Worm (Caenorhabditis elegans) whole organism, L1 larva: ENCODE results near the gene aco-2.

Experiments
- C16A3.4 ChIP-seq: fragments of 150-350 bp; optimal IDR thresholded peaks from 2 replicates; lab custom pipeline; 2014; ENCODE audit warnings: missing biosample characterization, missing genetic modification characterization
- C34B4.2 ChIP-seq: sonication (generic microtip); optimal IDR thresholded peaks from 2 replicates; lab custom pipeline; 2017; ENCODE audit warnings: mild to moderate bottlenecking, missing genetic modification characterization, missing compliant biosample characterization
- F16B12.6 ChIP-seq: fragments of 150-350 bp; optimal IDR thresholded peaks from 2 replicates; lab custom pipeline; 2014; ENCODE audit warnings: missing biosample characterization, missing genetic modification characterization
- alr-1 ChIP-seq: fragments of 200-800 bp; sonication (Bioruptor generic); optimal IDR thresholded peaks from 2 replicates; lab custom pipeline; 2018; ENCODE audit warnings: borderline replicate concordance, mild to moderate bottlenecking, missing genetic modification characterization, missing compliant biosample characterization
- aly-2 ChIP-seq: fragments of 150-350 bp; optimal IDR thresholded peaks from 2 replicates; lab custom pipeline; 2014; ENCODE audit warnings: missing biosample characterization, missing genetic modification characterization
- ama-1 ChIP-seq: fragments of 150-350 bp; optimal IDR thresholded peaks from 2 replicates; lab custom pipeline; 2014
- blmp-1 ChIP-seq: fragments of 150-350 bp; optimal IDR thresholded peaks from 2 replicates; lab custom pipeline; 2014; ENCODE audit warnings: missing biosample characterization, missing genetic modification characterization
- ceh-63 ChIP-seq: fragments of 200-800 bp; sonication (Bioruptor generic); optimal IDR thresholded peaks from 2 replicates; lab custom pipeline; 2018; ENCODE audit warnings: mild to moderate bottlenecking, missing genetic modification characterization, missing compliant biosample characterization
- ceh-82 ChIP-seq, 3 experiments: fragments of 150-350 bp in 1 of 3; sonication (generic microtip) in 2 of 3; optimal IDR thresholded peaks; 2 replicates each; lab custom pipeline; 2014 to 2017; ENCODE audit warnings: missing biosample characterization in 3 of 3, missing genetic modification characterization in 3 of 3
- ceh-88 ChIP-seq: fragments of 200-800 bp; sonication (Bioruptor generic); IDR thresholded peaks from 2 replicates; pipeline ENCODE4 v1.3.6; 2022; ENCODE audit warnings: missing genetic modification characterization, missing compliant biosample characterization
- ceh-90 ChIP-seq: sonication (generic microtip); optimal IDR thresholded peaks from 2 replicates; lab custom pipeline; 2016; ENCODE audit warnings: missing genetic modification characterization, missing compliant biosample characterization
- ces-1 ChIP-seq: fragments of 150-350 bp; optimal IDR thresholded peaks from 2 replicates; lab custom pipeline; 2014; ENCODE audit warnings: missing biosample characterization, missing genetic modification reagents, missing genetic modification characterization
- dpl-1 ChIP-seq, 3 experiments: fragments of 150-350 bp in 2 of 3; sonication (generic microtip) in 1 of 3; optimal IDR thresholded peaks; 2 replicates each; lab custom pipeline; 2014 to 2017; ENCODE audit warnings: missing biosample characterization in 3 of 3, missing genetic modification characterization in 3 of 3, missing genetic modification reagents in 3 of 3
- dsc-1 ChIP-seq: sonication (generic microtip); optimal IDR thresholded peaks from 2 replicates; lab custom pipeline; 2016; ENCODE audit warnings: mild to moderate bottlenecking, missing genetic modification characterization, missing compliant biosample characterization
- efl-1 ChIP-seq, 4 experiments: fragments of 150-350 bp; optimal IDR thresholded peaks in 3 of 4; peaks in 1 of 4; 1 replicate in 1 of 4; 2 replicates in 3 of 4; lab custom pipeline; 2014; ENCODE audit warnings: missing biosample characterization in 2 of 4, missing genetic modification characterization in 2 of 4, missing genetic modification reagents in 2 of 4
- egl-13 ChIP-seq: sonication (generic microtip); optimal IDR thresholded peaks from 2 replicates; lab custom pipeline; 2016; ENCODE audit warnings: missing genotype, missing genetic modification reagents, missing genetic modification characterization, missing compliant biosample characterization
- egl-27 ChIP-seq, 2 experiments: fragments of 150-350 bp in 1 of 2; sonication (generic microtip); optimal IDR thresholded peaks; 3 replicates each; lab custom pipeline; 2017 to 2018; ENCODE audit warnings: missing biosample characterization in 2 of 2, missing genetic modification characterization in 2 of 2, missing genetic modification reagents in 2 of 2
- elt-2 ChIP-seq: sonication (generic microtip); optimal IDR thresholded peaks from 2 replicates; lab custom pipeline; 2016; ENCODE audit warnings: missing genetic modification characterization, mild to moderate bottlenecking, inconsistent platforms, missing compliant biosample characterization, missing genetic modification reagents
- fkh-4 ChIP-seq: sonication (generic microtip); optimal IDR thresholded peaks from 2 replicates; lab custom pipeline; 2016; ENCODE audit warnings: missing compliant biosample characterization, missing genetic modification characterization, borderline replicate concordance
- fos-1 ChIP-seq: fragments of 150-350 bp; optimal IDR thresholded peaks from 2 replicates; lab custom pipeline; 2014; ENCODE audit warnings: missing biosample characterization, missing genetic modification characterization
- isw-1 ChIP-seq: fragments of 200-800 bp; sonication (Bioruptor generic); IDR thresholded peaks from 2 replicates; pipeline ENCODE4 v1.3.6; 2022; ENCODE audit warnings: missing genetic modification characterization, missing compliant biosample characterization
- jun-1 ChIP-seq: fragments of 150-350 bp; optimal IDR thresholded peaks from 2 replicates; lab custom pipeline; 2014; ENCODE audit warnings: missing biosample characterization, missing genetic modification reagents, missing genetic modification characterization
- lin-13 ChIP-seq: fragments of 150-350 bp; optimal IDR thresholded peaks from 2 replicates; lab custom pipeline; 2014; ENCODE audit warnings: missing biosample characterization, missing genetic modification reagents, missing genetic modification characterization
- lin-14 ChIP-seq: fragments of 200-800 bp; sonication (Bioruptor generic); optimal IDR thresholded peaks from 2 replicates; lab custom pipeline; 2018; ENCODE audit warnings: mild to moderate bottlenecking, missing genetic modification characterization, moderate library complexity, missing compliant biosample characterization
- lin-15B ChIP-seq: fragments of 150-350 bp; sonication (generic microtip); optimal IDR thresholded peaks from 3 replicates; lab custom pipeline; 2014; ENCODE audit warnings: missing biosample characterization, missing genetic modification characterization
- lin-35 ChIP-seq, 2 experiments: fragments of 150-350 bp; optimal IDR thresholded peaks; 2 replicates each; lab custom pipeline; 2014; ENCODE audit warnings: missing biosample characterization in 2 of 2, missing genetic modification characterization in 2 of 2, missing genetic modification reagents in 2 of 2
- lir-3 ChIP-seq: sonication (generic microtip); optimal IDR thresholded peaks from 2 replicates; lab custom pipeline; 2016; ENCODE audit warnings: mild to moderate bottlenecking, missing genetic modification characterization, moderate library complexity, missing compliant biosample characterization; ENCODE audit not compliant: poor library complexity
- lsy-2 ChIP-seq, 2 experiments: fragments of 150-350 bp; optimal IDR thresholded peaks; 2 replicates each; lab custom pipeline; 2014; ENCODE audit warnings: missing biosample characterization in 2 of 2, missing genetic modification characterization in 2 of 2
- mab-9 ChIP-seq: fragments of 200-800 bp; sonication (Bioruptor generic); IDR thresholded peaks from 2 replicates; pipeline ENCODE4 v1.3.6; 2022; ENCODE audit warnings: missing genetic modification reagents, missing genetic modification characterization, missing compliant biosample characterization
- nhr-11 ChIP-seq: fragments of 150-350 bp; optimal IDR thresholded peaks from 2 replicates; lab custom pipeline; 2014; ENCODE audit warnings: missing biosample characterization, missing genetic modification characterization
- nhr-12 ChIP-seq: sonication (generic microtip); optimal IDR thresholded peaks from 2 replicates; lab custom pipeline; 2017; ENCODE audit warnings: missing biosample characterization, missing genetic modification characterization
- nhr-19 ChIP-seq: fragments of 200-800 bp; sonication (Bioruptor generic); conservative IDR thresholded peaks from 2 replicates; pipeline ENCODE4 v1.3.6; 2022; ENCODE audit warnings: missing genetic modification characterization, missing compliant biosample characterization
- nhr-76 ChIP-seq: sonication (generic microtip); optimal IDR thresholded peaks from 2 replicates; lab custom pipeline; 2017; ENCODE audit warnings: missing biosample characterization, missing genetic modification characterization
- nhr-84 ChIP-seq: sonication (generic microtip); optimal IDR thresholded peaks from 2 replicates; lab custom pipeline; 2017; ENCODE audit warnings: missing biosample characterization, missing genetic modification characterization
- nhr-90 ChIP-seq: sonication (generic microtip); optimal IDR thresholded peaks from 2 replicates; lab custom pipeline; 2016; ENCODE audit warnings: mild to moderate bottlenecking, missing genetic modification characterization, missing compliant biosample characterization; ENCODE audit not compliant: poor library complexity
- pag-3 ChIP-seq: sonication (generic microtip); optimal IDR thresholded peaks from 2 replicates; lab custom pipeline; 2017; ENCODE audit warnings: missing genetic modification characterization, mild to moderate bottlenecking, missing compliant biosample characterization, antibody characterized with exemption, borderline replicate concordance; ENCODE audit not compliant: insufficient read depth
- skn-1 ChIP-seq: fragments of 150-350 bp; optimal IDR thresholded peaks from 2 replicates; lab custom pipeline; 2014; ENCODE audit warnings: missing biosample characterization, missing genetic modification characterization
- snu-23 ChIP-seq: sonication (generic microtip); optimal IDR thresholded peaks from 2 replicates; lab custom pipeline; 2016; ENCODE audit warnings: missing genetic modification characterization, missing compliant biosample characterization
- sox-4 ChIP-seq: sonication (generic microtip); optimal IDR thresholded peaks from 2 replicates; lab custom pipeline; 2016; ENCODE audit warnings: missing genetic modification characterization, missing compliant biosample characterization
- sup-37 ChIP-seq: fragments of 200-800 bp; sonication (Bioruptor generic); optimal IDR thresholded peaks from 2 replicates; lab custom pipeline; 2018; ENCODE audit warnings: mild to moderate bottlenecking, missing genetic modification characterization, missing compliant biosample characterization
- swsn-7 ChIP-seq: sonication (generic microtip); optimal IDR thresholded peaks from 2 replicates; lab custom pipeline; 2016; ENCODE audit warnings: missing genetic modification characterization, missing compliant biosample characterization
- tlp-1 ChIP-seq: fragments of 150-350 bp; optimal IDR thresholded peaks from 2 replicates; lab custom pipeline; 2014; ENCODE audit warnings: missing biosample characterization, missing genetic modification characterization
- unc-30 ChIP-seq: sonication (generic microtip); optimal IDR thresholded peaks from 2 replicates; lab custom pipeline; 2017; ENCODE audit warnings: missing biosample characterization, missing genetic modification characterization
- unc-98 ChIP-seq: fragments of 200-800 bp; sonication (Bioruptor generic); IDR thresholded peaks from 2 replicates; pipeline ENCODE4 v1.3.6; 2022; ENCODE audit warnings: missing genetic modification characterization, missing compliant biosample characterization
- vab-15 ChIP-seq: sonication (generic microtip); optimal IDR thresholded peaks from 2 replicates; lab custom pipeline; 2017; ENCODE audit warnings: missing genotype, mild to moderate bottlenecking, missing genetic modification characterization, missing compliant biosample characterization
- xbp-1 ChIP-seq: sonication (generic microtip); optimal IDR thresholded peaks from 2 replicates; lab custom pipeline; 2016; ENCODE audit warnings: missing genetic modification characterization, missing compliant biosample characterization
- zag-1 ChIP-seq: fragments of 150-350 bp; optimal IDR thresholded peaks from 2 replicates; lab custom pipeline; 2014; ENCODE audit warnings: missing biosample characterization, missing genetic modification characterization
- ztf-4 ChIP-seq: fragments of 150-350 bp; optimal IDR thresholded peaks from 2 replicates; lab custom pipeline; 2014; ENCODE audit warnings: missing biosample characterization, missing genetic modification characterization

aco-2 gene

DNA sequence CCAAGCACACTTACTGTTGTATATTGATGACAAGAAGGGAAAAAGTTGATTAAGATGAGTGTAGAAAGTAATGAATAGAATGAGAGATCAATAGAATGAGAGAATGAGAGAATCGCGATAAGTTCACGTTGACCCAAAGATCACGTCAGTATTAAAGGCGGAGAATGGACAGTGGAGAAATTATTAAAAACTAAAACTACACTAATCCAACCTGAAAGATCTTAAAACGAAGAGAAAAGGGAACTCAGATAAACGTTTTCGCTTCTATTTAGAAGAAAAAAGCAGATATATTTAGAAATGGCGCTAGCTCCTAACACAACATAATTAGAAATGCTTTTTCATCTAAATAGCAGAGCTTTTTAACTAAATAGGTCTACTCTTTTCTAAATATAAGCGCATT lies 20.3 kb upstream of the aco-2 start, which contains the start of gene let-754:
Gene let-754 (minus strand): TSS at position 101 of the 400 bp plus-strand sequence.
- TF ChIP-seq unc-30 (tag; lab: Kevin White, UChicago): no peak
- no peak for TF ChIP-seq lin-13 (GFP tag; lab: Kevin White, UChicago)
- no peak for TF ChIP-seq egl-27 (tag; optimal IDR thresholded peaks at IDR 0.05; lab: Kevin White, UChicago)
- TF ChIP-seq ama-1: no peak
- TF ChIP-seq ceh-90 (tag; lab: Kevin White, UChicago): no peak
- TF ChIP-seq nhr-84 (tag; lab: Kevin White, UChicago): no peak
- no peak for TF ChIP-seq C16A3.4 (tag; lab: Kevin White, UChicago)
- TF ChIP-seq nhr-76 (tag; lab: Kevin White, UChicago): no peak
- no peak for TF ChIP-seq mab-9 (GFP tag; lab: Robert Waterston, UW)

ce11 chrIII:7956965-7957364 lies 16.6 kb upstream of the aco-2 start, which contains the start of gene C29E4.9:
Gene C29E4.9, minus strand, starts transcription at chrIII:7957065.
- TF ChIP-seq efl-1 (optimal IDR thresholded peaks at IDR 0.05; lab: Kevin White, UChicago) (no peak), efl-1 (GFP tag; optimal IDR thresholded peaks at IDR 0.05 in 1 of 2; lab: Kevin White, UChicago) (peak in 1 of 2 experiments; percentile 43), jun-1 (tag; lab: Kevin White, UChicago) (no peak)

DNA sequence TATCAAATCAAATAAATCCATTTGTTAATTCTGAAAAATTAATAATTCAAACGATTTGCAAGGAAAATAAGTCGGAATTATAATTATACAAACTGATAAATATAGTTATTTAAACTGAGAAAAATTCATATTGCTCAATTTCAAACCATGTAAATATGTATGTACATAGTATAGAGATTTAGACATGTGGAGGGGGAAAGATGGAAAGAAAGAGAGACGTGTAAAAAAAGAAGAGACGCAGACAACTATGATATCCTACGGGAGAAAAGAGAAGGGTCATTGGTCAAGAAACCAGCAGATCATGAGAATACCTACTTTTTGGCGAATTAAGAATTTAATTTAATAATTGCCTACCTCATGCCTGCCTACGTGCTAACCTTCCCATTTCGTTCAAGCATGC lies 15.4 kb upstream of the aco-2 start, which contains the start of gene C29E4.11:
Gene C29E4.11 (minus strand): TSS at position 30 of the 400 bp plus-strand sequence.
- no peak for TF ChIP-seq elt-2 (tag; lab: Kevin White, UChicago)
- TF ChIP-seq dsc-1 (tag; lab: Kevin White, UChicago): no peak
- no peak for TF ChIP-seq C16A3.4 (tag; lab: Kevin White, UChicago)
- TF ChIP-seq nhr-11 (tag; lab: Kevin White, UChicago): no peak
- no peak for TF ChIP-seq tlp-1
- no peak for TF ChIP-seq lin-13 (GFP tag; lab: Kevin White, UChicago)
- TF ChIP-seq aly-2: no peak
- no peak for TF ChIP-seq alr-1 (tag; lab: Kevin White, UChicago)
- no peak for TF ChIP-seq fkh-4 (tag; lab: Kevin White, UChicago)
- peak in 1 of 3 experiments; percentile 39 for TF ChIP-seq dpl-1 (GFP tag; optimal IDR thresholded peaks at IDR 0.05; lab: Kevin White, UChicago)
- no peak for TF ChIP-seq fos-1 (tag; lab: Kevin White, UChicago)
- TF ChIP-seq lin-35 (GFP tag; optimal IDR thresholded peaks at IDR 0.05; lab: Kevin White, UChicago): peak in 1 of 2 experiments; percentile 13
- TF ChIP-seq zag-1: no peak
- no peak for TF ChIP-seq ces-1 (GFP tag; lab: Kevin White, UChicago)
- peak; percentile 2 for TF ChIP-seq blmp-1 (tag; lab: Kevin White, UChicago)
- TF ChIP-seq lin-14 (GFP tag; lab: Kevin White, UChicago): no peak
- TF ChIP-seq ceh-88 (GFP tag; lab: Robert Waterston, UW): no peak
- TF ChIP-seq ceh-90 (tag; lab: Kevin White, UChicago): no peak
- no peak for TF ChIP-seq ceh-82 (tag; optimal IDR thresholded peaks at IDR 0.05; lab: Kevin White, UChicago)
- no peak for TF ChIP-seq sox-4 (tag; lab: Kevin White, UChicago)
- no peak for TF ChIP-seq vab-15 (tag; lab: Kevin White, UChicago)
- no peak for TF ChIP-seq sup-37 (GFP tag; lab: Kevin White, UChicago)
- no peak for TF ChIP-seq lir-3 (tag; lab: Kevin White, UChicago)
- no peak for TF ChIP-seq nhr-90 (tag; lab: Kevin White, UChicago)
- TF ChIP-seq jun-1 (tag; lab: Kevin White, UChicago): no peak
- TF ChIP-seq C34B4.2: no peak
- no peak for TF ChIP-seq skn-1
- TF ChIP-seq xbp-1 (tag; lab: Kevin White, UChicago): no peak
- no peak for TF ChIP-seq unc-98
- TF ChIP-seq pag-3 (tag; lab: Kevin White, UChicago): no peak
- TF ChIP-seq egl-13 (tag; lab: Kevin White, UChicago): no peak
- peak; percentile 41 for TF ChIP-seq snu-23 (GFP tag; lab: Kevin White, UChicago)
- TF ChIP-seq lsy-2 (tag; optimal IDR thresholded peaks at IDR 0.05; lab: Kevin White, UChicago): peak; percentile 0 to 34
- no peak for TF ChIP-seq ceh-63
- TF ChIP-seq ztf-4 (tag; lab: Kevin White, UChicago): no peak
- TF ChIP-seq swsn-7 (tag; lab: Kevin White, UChicago): peak; percentile 11
- no peak for TF ChIP-seq nhr-12 (tag; lab: Kevin White, UChicago)
- no peak for TF ChIP-seq nhr-19 (GFP tag; lab: Robert Waterston, UW)
- TF ChIP-seq F16B12.6: no peak
- TF ChIP-seq isw-1 (GFP tag; lab: Robert Waterston, UW): no peak
- no peak for TF ChIP-seq lin-15B (tag; lab: Kevin White, UChicago)
